Fruit fly (Drosophila melanogaster) whole organism, embryonic: Measurements from ENCODE around the gene twe.

Experiments used
- Antp ChIP-seq: fragments of 200-800 bp; sonication (Bioruptor generic); optimal IDR thresholded peaks from 3 replicates; lab custom pipeline; 2016; ENCODE audit warnings: missing biosample characterization, missing genetic modification characterization
- Blimp-1 ChIP-seq: fragments of 200-800 bp; sonication (Bioruptor generic); optimal IDR thresholded peaks from 3 replicates; lab custom pipeline; 2018; ENCODE audit warnings: missing biosample characterization, missing genetic modification characterization, mild to moderate bottlenecking, moderate library complexity, missing genetic modification reagents
- Bteb2 ChIP-seq: fragments of 200-800 bp; sonication (Bioruptor generic); optimal IDR thresholded peaks from 2 replicates; lab custom pipeline; 2016; ENCODE audit warnings: missing biosample characterization, missing genetic modification characterization
- C15 ChIP-seq: fragments of 200-800 bp; sonication (Bioruptor generic); IDR thresholded peaks from 3 replicates; pipeline ENCODE4 v1.3.6; 2022; ENCODE audit warnings: missing biosample characterization, missing genetic modification characterization
- CG1024 ChIP-seq: fragments of 200-800 bp; sonication (Bioruptor generic); IDR thresholded peaks from 2 replicates; pipeline ENCODE4 v1.3.6; 2022; ENCODE audit warnings: missing biosample characterization, missing genetic modification characterization
- CG10654 ChIP-seq: fragments of 200-800 bp; sonication (Bioruptor generic); optimal IDR thresholded peaks from 2 replicates; lab custom pipeline; 2016; ENCODE audit warnings: missing biosample characterization, missing genetic modification characterization
- CG10959 ChIP-seq: fragments of 200-800 bp; sonication (Bioruptor generic); IDR thresholded peaks from 2 replicates; pipeline ENCODE4 v1.3.6; 2022; ENCODE audit warnings: missing biosample characterization, missing genetic modification characterization
- CG11504 ChIP-seq: fragments of 200-800 bp; sonication (Bioruptor generic); optimal IDR thresholded peaks from 3 replicates; lab custom pipeline; 2019; ENCODE audit warnings: missing biosample characterization, mild to moderate bottlenecking, missing genetic modification characterization, moderate library complexity
- CG1603 ChIP-seq: fragments of 200-800 bp; sonication (Bioruptor generic); optimal IDR thresholded peaks from 2 replicates; lab custom pipeline; 2019; ENCODE audit warnings: missing biosample characterization, mild to moderate bottlenecking, missing genetic modification characterization, moderate library complexity
- CG17361 ChIP-seq: fragments of 200-800 bp; sonication (Bioruptor generic); IDR thresholded peaks from 3 replicates; pipeline ENCODE4 v1.3.6; 2022; ENCODE audit warnings: missing biosample characterization, missing genetic modification characterization
- CG18599 ChIP-seq: fragments of 200-800 bp; sonication (Bioruptor generic); optimal IDR thresholded peaks from 3 replicates; lab custom pipeline; 2017; ENCODE audit warnings: missing biosample characterization, missing genetic modification characterization, mild to moderate bottlenecking, moderate library complexity, missing genetic modification reagents
- CG2678 ChIP-seq: fragments of 200-800 bp; sonication (Bioruptor generic); optimal IDR thresholded peaks from 3 replicates; lab custom pipeline; 2019; ENCODE audit warnings: missing biosample characterization, mild to moderate bottlenecking, missing genetic modification characterization, moderate library complexity
- CG2889 ChIP-seq: fragments of 200-800 bp; sonication (Bioruptor generic); IDR thresholded peaks from 3 replicates; pipeline ENCODE4 v1.3.6; 2022; ENCODE audit warnings: missing biosample characterization, missing genetic modification characterization
- CG3065 ChIP-seq: fragments of 200-800 bp; sonication (Bioruptor generic); optimal IDR thresholded peaks from 2 replicates; lab custom pipeline; 2016; ENCODE audit warnings: missing biosample characterization, missing genetic modification characterization
- CG31365 ChIP-seq: fragments of 200-800 bp; sonication (Bioruptor generic); optimal IDR thresholded peaks from 2 replicates; lab custom pipeline; 2018; ENCODE audit warnings: missing biosample characterization, mild to moderate bottlenecking, missing genetic modification characterization
- CG4360 ChIP-seq: fragments of 200-800 bp; sonication (Bioruptor generic); IDR thresholded peaks from 2 replicates; pipeline ENCODE4 v1.3.6; 2022; ENCODE audit warnings: missing biosample characterization, missing genetic modification characterization
- CG6654 ChIP-seq: fragments of 200-800 bp; sonication (Bioruptor generic); optimal IDR thresholded peaks from 2 replicates; lab custom pipeline; 2017; ENCODE audit warnings: missing biosample characterization, mild to moderate bottlenecking, missing genetic modification characterization
- CG8359 ChIP-seq: fragments of 200-800 bp; sonication (Bioruptor generic); optimal IDR thresholded peaks from 2 replicates; lab custom pipeline; 2017; ENCODE audit warnings: missing biosample characterization, mild to moderate bottlenecking, missing genetic modification characterization, borderline replicate concordance
- CG8388 ChIP-seq: fragments of 200-800 bp; sonication (Bioruptor generic); optimal IDR thresholded peaks from 2 replicates; lab custom pipeline; 2019; ENCODE audit warnings: missing biosample characterization, mild to moderate bottlenecking, missing genetic modification characterization, moderate library complexity
- CG9876 ChIP-seq: fragments of 200-800 bp; sonication (Bioruptor generic); optimal IDR thresholded peaks from 2 replicates; lab custom pipeline; 2016; ENCODE audit warnings: missing biosample characterization, missing genetic modification characterization
- E2f2 ChIP-seq: fragments of 200-800 bp; sonication (Bioruptor generic); IDR thresholded peaks from 2 replicates; pipeline ENCODE4 v1.3.6; 2022; ENCODE audit warnings: missing biosample characterization, missing genetic modification characterization
- ERR ChIP-seq: fragments of 200-800 bp; sonication (Bioruptor generic); optimal IDR thresholded peaks from 2 replicates; lab custom pipeline; 2016; ENCODE audit warnings: missing biosample characterization, missing genetic modification characterization
- HLH4C ChIP-seq: fragments of 200-800 bp; sonication (Bioruptor generic); IDR thresholded peaks from 3 replicates; pipeline ENCODE4 v1.3.6; 2022; ENCODE audit warnings: missing biosample characterization, missing genetic modification characterization; ENCODE audit not compliant: partially characterized antibody
- Jarid2 ChIP-seq: fragments of 200-800 bp; sonication (Bioruptor generic); optimal IDR thresholded peaks from 3 replicates; lab custom pipeline; 2017; ENCODE audit warnings: mild to moderate bottlenecking, missing biosample characterization, missing genetic modification reagents, missing genetic modification characterization
- Rfx ChIP-seq: fragments of 200-800 bp; sonication (Bioruptor generic); IDR thresholded peaks from 2 replicates; pipeline ENCODE4 v1.3.6; 2022; ENCODE audit warnings: missing biosample characterization, missing genetic modification characterization
- Stat92E ChIP-seq, 3 experiments: fragments of >200 bp in 2 of 3; fragments of 200-800 bp in 1 of 3; sonication (Bioruptor generic) in 1 of 3; optimal IDR thresholded peaks; 2 replicates each; lab custom pipeline; 2017 to 2019; ENCODE audit warnings: missing biosample characterization in 3 of 3, missing genetic modification characterization in 3 of 3, mild to moderate bottlenecking in 1 of 3, moderate library complexity in 1 of 3
- Vsx1 ChIP-seq: fragments of 200-800 bp; sonication (Bioruptor generic); optimal IDR thresholded peaks from 2 replicates; lab custom pipeline; 2017; ENCODE audit warnings: missing biosample characterization, mild to moderate bottlenecking, missing genetic modification characterization, missing genetic modification reagents
- az2 ChIP-seq: fragments of 200-800 bp; sonication (Bioruptor generic); optimal IDR thresholded peaks from 3 replicates; lab custom pipeline; 2016; ENCODE audit warnings: missing biosample characterization, missing genetic modification characterization
- btn ChIP-seq: fragments of 200-800 bp; sonication (Bioruptor generic); optimal IDR thresholded peaks from 2 replicates; lab custom pipeline; 2016; ENCODE audit warnings: missing biosample characterization, missing genetic modification characterization
- chif ChIP-seq, 2 experiments: fragments of 200-800 bp; sonication (Bioruptor generic); optimal IDR thresholded peaks; 3 replicates each; lab custom pipeline; 2016; ENCODE audit warnings: missing biosample characterization in 2 of 2, missing genetic modification characterization in 2 of 2
- ci ChIP-seq: fragments of 200-800 bp; sonication (Bioruptor generic); IDR thresholded peaks from 3 replicates; pipeline ENCODE4 v1.3.6; 2022; ENCODE audit warnings: missing biosample characterization, missing genetic modification characterization
- da ChIP-seq: fragments of 200-800 bp; sonication (Bioruptor generic); optimal IDR thresholded peaks from 2 replicates; lab custom pipeline; 2016; ENCODE audit warnings: missing biosample characterization, missing genetic modification characterization
- dmrt99B ChIP-seq: fragments of 200-800 bp; sonication (Bioruptor generic); optimal IDR thresholded peaks from 2 replicates; lab custom pipeline; 2018; ENCODE audit warnings: missing biosample characterization, mild to moderate bottlenecking, missing genetic modification characterization, moderate library complexity
- ems ChIP-seq: fragments of 200-800 bp; sonication (Bioruptor generic); optimal IDR thresholded peaks from 3 replicates; lab custom pipeline; 2016; ENCODE audit warnings: missing biosample characterization, missing genetic modification characterization
- eve ChIP-seq, 2 experiments: fragments of >200 bp; optimal IDR thresholded peaks; 2 replicates each; lab custom pipeline; 2017; ENCODE audit warnings: missing biosample characterization in 2 of 2, missing genetic modification characterization in 2 of 2
- hbn ChIP-seq: fragments of 200-800 bp; sonication (Bioruptor generic); IDR thresholded peaks from 2 replicates; pipeline ENCODE4 v1.3.6; 2022; ENCODE audit warnings: missing biosample characterization, missing genetic modification characterization; ENCODE audit not compliant: partially characterized antibody
- kay ChIP-seq: fragments of 200-800 bp; sonication (Bioruptor generic); optimal IDR thresholded peaks from 2 replicates; lab custom pipeline; 2016; ENCODE audit warnings: missing biosample characterization, missing genetic modification characterization
- lbe ChIP-seq: fragments of 200-800 bp; sonication (Bioruptor generic); optimal IDR thresholded peaks from 2 replicates; lab custom pipeline; 2016; ENCODE audit warnings: missing biosample characterization, mild to moderate bottlenecking, missing genetic modification characterization
- lmd ChIP-seq: fragments of 200-800 bp; sonication (Bioruptor generic); IDR thresholded peaks from 2 replicates; pipeline ENCODE4 v1.3.6; 2022; ENCODE audit warnings: missing biosample characterization, missing genetic modification characterization
- maf-S ChIP-seq: fragments of 200-800 bp; sonication (Bioruptor generic); optimal IDR thresholded peaks from 2 replicates; lab custom pipeline; 2016; ENCODE audit warnings: missing biosample characterization, missing genetic modification characterization
- mld ChIP-seq: fragments of 200-800 bp; sonication (Bioruptor generic); IDR thresholded peaks from 3 replicates; pipeline ENCODE4 v1.3.6; 2022; ENCODE audit warnings: missing biosample characterization, missing genetic modification characterization; ENCODE audit not compliant: partially characterized antibody
- nmo ChIP-seq: fragments of 200-800 bp; sonication (Bioruptor generic); optimal IDR thresholded peaks from 2 replicates; lab custom pipeline; 2018; ENCODE audit warnings: missing biosample characterization, mild to moderate bottlenecking, missing genetic modification characterization, moderate library complexity
- pb ChIP-seq: fragments of 200-800 bp; sonication (Bioruptor generic); optimal IDR thresholded peaks from 3 replicates; lab custom pipeline; 2016; ENCODE audit warnings: missing biosample characterization, missing genetic modification characterization
- pfk ChIP-seq: fragments of 200-800 bp; sonication (Bioruptor generic); optimal IDR thresholded peaks from 2 replicates; lab custom pipeline; 2018; ENCODE audit warnings: missing biosample characterization, mild to moderate bottlenecking, missing genetic modification characterization, moderate library complexity
- sqz ChIP-seq: fragments of 200-800 bp; sonication (Bioruptor generic); optimal IDR thresholded peaks from 3 replicates; lab custom pipeline; 2018; ENCODE audit warnings: missing biosample characterization, mild to moderate bottlenecking, missing genetic modification characterization
- ssp ChIP-seq: fragments of 200-800 bp; sonication (Bioruptor generic); IDR thresholded peaks from 2 replicates; pipeline ENCODE4 v1.3.6; 2022; ENCODE audit warnings: missing biosample characterization, missing genetic modification characterization
- tin ChIP-seq: fragments of 200-800 bp; sonication (Bioruptor generic); optimal IDR thresholded peaks from 3 replicates; lab custom pipeline; 2016; ENCODE audit warnings: missing biosample characterization, missing genetic modification characterization
- twi ChIP-seq: fragments of 200-800 bp; optimal IDR thresholded peaks from 2 replicates; lab custom pipeline; 2019; ENCODE audit warnings: missing biosample characterization, mild to moderate bottlenecking, missing genetic modification characterization, moderate library complexity
- wek ChIP-seq: fragments of 200-800 bp; sonication (Bioruptor generic); optimal IDR thresholded peaks from 3 replicates; lab custom pipeline; 2018; ENCODE audit warnings: missing biosample characterization, mild to moderate bottlenecking, missing genetic modification characterization, moderate library complexity
- zf30C ChIP-seq: fragments of 200-800 bp; sonication (Bioruptor generic); optimal IDR thresholded peaks from 3 replicates; lab custom pipeline; 2018; ENCODE audit warnings: missing biosample characterization, mild to moderate bottlenecking, missing genetic modification characterization

twe gene

DNA sequence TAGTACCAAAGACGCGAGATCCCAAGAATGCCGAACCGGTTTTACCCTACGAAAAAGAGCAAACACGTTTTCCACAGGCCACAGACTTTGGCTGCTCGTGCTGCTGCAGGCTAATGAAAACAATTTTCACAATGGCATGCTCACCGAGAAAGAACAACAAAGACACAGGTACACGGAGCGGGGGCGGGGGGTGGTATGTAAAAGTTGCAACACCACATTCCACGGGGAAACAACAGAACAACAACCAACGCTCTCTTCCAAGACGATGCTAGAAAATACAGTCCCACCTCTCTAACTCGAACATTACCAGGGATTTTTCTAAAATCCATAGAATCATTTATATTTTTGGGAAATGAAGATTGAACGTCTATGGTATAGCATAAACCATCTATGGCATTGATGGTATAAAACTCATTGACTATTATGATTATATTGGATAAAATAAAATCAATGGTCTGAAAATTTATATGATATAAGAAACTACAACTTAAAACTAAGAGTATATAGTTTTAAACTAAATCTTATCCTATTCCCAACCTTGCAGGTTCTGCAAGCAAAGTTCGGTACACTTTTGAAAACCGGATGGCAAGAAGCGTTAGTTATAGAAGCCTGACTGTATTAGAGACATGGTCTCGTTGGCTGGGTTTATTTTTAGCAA lies 19.9 kb upstream of the twe start (continued):
- TF ChIP-seq hbn (GFP tag; lab: Robert Waterston, UW) = no peak
- TF ChIP-seq CG17361 (GFP tag; lab: Robert Waterston, UW) = 0 out of 3 replicates have a peak, but pooled peaks have one; percentile 26
- TF ChIP-seq CG10959 (GFP tag; lab: Robert Waterston, UW) = no peak
- TF ChIP-seq CG3065 (GFP tag; lab: Kevin White, UChicago) = no peak
- TF ChIP-seq HLH4C (GFP tag; lab: Robert Waterston, UW) = no peak
- TF ChIP-seq wek (GFP tag; lab: Kevin White, UChicago) = no peak
- no peak for TF ChIP-seq kay (GFP tag; lab: Kevin White, UChicago)
- TF ChIP-seq CG10654 = no peak
- no peak for TF ChIP-seq Vsx1 (GFP tag; lab: Kevin White, UChicago)
- peak; percentile 16 for TF ChIP-seq CG11504 (tag; lab: Kevin White, UChicago)
- TF ChIP-seq btn (GFP tag; lab: Kevin White, UChicago) = no peak
- TF ChIP-seq dmrt99B = no peak
- TF ChIP-seq twi (tag; lab: Kevin White, UChicago) = peak; percentile 22
- no peak for TF ChIP-seq az2 (GFP tag; lab: Kevin White, UChicago)
- TF ChIP-seq Antp = no peak
- TF ChIP-seq CG31365 (tag; lab: Kevin White, UChicago) = no peak
- no peak for TF ChIP-seq zf30C
- TF ChIP-seq maf-S = no peak
- TF ChIP-seq Stat92E (GFP tag; optimal IDR thresholded peaks at IDR 0.05; lab: Kevin White, UChicago) = no peak
- TF ChIP-seq da (GFP tag; lab: Kevin White, UChicago) = no peak
- TF ChIP-seq CG1024 (GFP tag; lab: Robert Waterston, UW) = no peak
- no peak for TF ChIP-seq Rfx (GFP tag; lab: Robert Waterston, UW)
- no peak for TF ChIP-seq ems
- no peak for TF ChIP-seq Jarid2 (GFP tag; lab: Kevin White, UChicago)
- TF ChIP-seq chif (GFP tag; optimal IDR thresholded peaks at IDR 0.05; lab: Kevin White, UChicago) = no peak
- no peak for TF ChIP-seq tin (GFP tag; lab: Kevin White, UChicago)
- TF ChIP-seq CG9876 (GFP tag; lab: Kevin White, UChicago) = no peak
- no peak for TF ChIP-seq ssp (GFP tag; lab: Robert Waterston, UW)
- no peak for TF ChIP-seq E2f2 (GFP tag; lab: Robert Waterston, UW)
- TF ChIP-seq lbe (GFP tag; lab: Kevin White, UChicago) = no peak
- no peak for TF ChIP-seq pfk (GFP tag; lab: Kevin White, UChicago)
- peak; percentile 20 for TF ChIP-seq CG2678 (tag; lab: Kevin White, UChicago)
- TF ChIP-seq CG4360 = peak; percentile 65
- no peak for TF ChIP-seq CG2889
- no peak for TF ChIP-seq sqz (GFP tag; lab: Kevin White, UChicago)
- TF ChIP-seq ci (GFP tag; lab: Robert Waterston, UW) = peak; percentile 31; the same call in 1 of the 3 replicates
- no peak for TF ChIP-seq CG1603 (tag; lab: Kevin White, UChicago)
- peak; percentile 13 for TF ChIP-seq Blimp-1
- peak in 1 of 2 experiments; percentile 49 for TF ChIP-seq eve (GFP tag; optimal IDR thresholded peaks at IDR 0.05; lab: Kevin White, UChicago)
- TF ChIP-seq pb (GFP tag; lab: Kevin White, UChicago) = no peak
- TF ChIP-seq CG18599 (GFP tag; lab: Kevin White, UChicago) = no peak
- TF ChIP-seq mld = no peak
- TF ChIP-seq C15 (GFP tag; lab: Robert Waterston, UW) = no peak
- no peak for TF ChIP-seq ERR (GFP tag; lab: Kevin White, UChicago)
- no peak for TF ChIP-seq CG6654
- peak; percentile 21 for TF ChIP-seq nmo (GFP tag; lab: Kevin White, UChicago)
- TF ChIP-seq CG8359 (GFP tag; lab: Kevin White, UChicago) = no peak
- no peak for TF ChIP-seq Bteb2 (GFP tag; lab: Kevin White, UChicago)
- TF ChIP-seq lmd = no peak
- no peak for TF ChIP-seq CG8388 (GFP tag; lab: Kevin White, UChicago)
